Worm (Caenorhabditis elegans): ENCODE data around the gene bath-44.

DNA sequence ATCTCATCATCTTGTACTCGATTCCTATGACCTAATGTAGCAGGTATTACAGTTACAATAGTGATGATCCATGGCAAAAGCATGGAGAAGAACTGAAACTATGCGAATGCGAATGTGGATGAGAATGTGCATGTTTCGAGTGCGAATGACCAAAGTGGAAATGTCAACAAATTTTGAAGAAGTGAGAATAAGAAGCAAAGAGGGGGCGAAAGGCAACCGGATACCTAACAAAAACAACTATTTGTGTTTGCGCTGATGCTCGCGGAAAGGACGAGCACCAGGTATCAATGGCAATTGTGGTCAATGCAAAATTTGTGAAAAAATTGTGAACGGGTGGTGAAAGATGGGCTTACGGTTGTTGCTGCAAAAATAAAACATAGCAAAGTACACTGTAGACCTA is 7.9 kb downstream of the bath-44 start, which contains the start of gene nas-7:
- TF ChIP-seq nhr-237 (tag; optimal IDR thresholded peaks at IDR 0.05): no peak
- TF ChIP-seq C34F6.9 (tag; optimal IDR thresholded peaks at IDR 0.05): no peak
- TF ChIP-seq ztf-4 (tag; optimal IDR thresholded peaks at IDR 0.05): no peak
- TF ChIP-seq nhr-77 (tag; optimal IDR thresholded peaks at IDR 0.05): no peak
- no peak for TF ChIP-seq ceh-16 (tag; optimal IDR thresholded peaks at IDR 0.05)
- no peak for TF ChIP-seq ztf-11 (tag; optimal IDR thresholded peaks at IDR 0.05)
- no peak for TF ChIP-seq egl-27 (tag; optimal IDR thresholded peaks at IDR 0.05)
- no peak for TF ChIP-seq elt-3 (tag; optimal IDR thresholded peaks at IDR 0.05)
- no peak for TF ChIP-seq nhr-23 (tag; optimal IDR thresholded peaks at IDR 0.05)
